Worm (Caenorhabditis elegans): ENCODE results near the gene F45E10.2.

ce11 chrII:11086770-11087169 is 31.6 kb upstream of the F45E10.2 start:
- no peak for TF ChIP-seq ref-1 (GFP tag; conservative IDR thresholded peaks at IDR 0.05)
- TF ChIP-seq flt-1 (GFP tag; IDR thresholded peaks at IDR 0.05) = no peak
- no peak for TF ChIP-seq T22C8.4 (GFP tag; IDR thresholded peaks at IDR 0.05)
- no peak for TF ChIP-seq cog-1 (tag; optimal IDR thresholded peaks at IDR 0.05)
- no peak for TF ChIP-seq tab-1 (GFP tag; IDR thresholded peaks at IDR 0.05)
- no peak for TF ChIP-seq ztf-23 (GFP tag; IDR thresholded peaks at IDR 0.05)
- TF ChIP-seq med-1 (GFP tag; optimal IDR thresholded peaks at IDR 0.05; ENCODE audit: insufficient read depth) = no peak
- TF ChIP-seq ztf-29 (GFP tag; IDR thresholded peaks at IDR 0.05) = no peak
- no peak for TF ChIP-seq klf-2 (GFP tag; conservative IDR thresholded peaks at IDR 0.05)

All from whole organism, midembryonic.